Worm (Caenorhabditis elegans) whole organism, late embryonic: Measurements from ENCODE around the gene cah-1.

Experiments used
- ceh-18 ChIP-seq: sonication (generic microtip); optimal IDR thresholded peaks from 2 replicates; lab custom pipeline; 2016; ENCODE audit warnings: missing genetic modification characterization, missing compliant biosample characterization
- fax-1 ChIP-seq: sonication (generic microtip); optimal IDR thresholded peaks from 2 replicates; lab custom pipeline; 2016; ENCODE audit warnings: missing genotype, missing genetic modification characterization, missing compliant biosample characterization
- pha-2 ChIP-seq: sonication (generic microtip); optimal IDR thresholded peaks from 2 replicates; lab custom pipeline; 2017; ENCODE audit warnings: mild to moderate bottlenecking, missing genetic modification characterization, missing compliant biosample characterization

DNA sequence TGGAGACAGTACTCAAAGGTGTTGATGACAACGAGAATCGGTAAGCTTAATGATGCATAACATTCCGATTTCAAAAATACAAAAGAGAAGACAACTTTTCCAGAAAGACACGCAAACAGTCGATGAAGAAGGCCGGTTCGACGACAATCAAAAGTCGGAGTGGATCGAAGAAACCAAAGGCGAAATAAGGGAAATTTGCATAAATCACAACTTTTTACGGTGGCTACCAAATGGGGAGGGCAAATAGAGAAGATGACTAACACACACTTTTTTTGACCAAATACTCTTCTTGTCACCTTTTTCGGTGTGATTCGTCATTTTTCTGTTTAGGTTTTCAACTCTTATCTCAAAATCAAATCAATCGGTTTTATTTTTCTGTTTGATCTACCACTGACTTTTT, 49.3 kb downstream of the cah-1 start, which contains the start of gene C45G9.6:
- TF ChIP-seq ceh-18 (tag; lab: Kevin White, UChicago) = no peak
- TF ChIP-seq pha-2 = no peak
- no peak for TF ChIP-seq fax-1 (tag; lab: Kevin White, UChicago)
